Worm (Caenorhabditis elegans): ENCODE results near the gene bus-8A.

DNA sequence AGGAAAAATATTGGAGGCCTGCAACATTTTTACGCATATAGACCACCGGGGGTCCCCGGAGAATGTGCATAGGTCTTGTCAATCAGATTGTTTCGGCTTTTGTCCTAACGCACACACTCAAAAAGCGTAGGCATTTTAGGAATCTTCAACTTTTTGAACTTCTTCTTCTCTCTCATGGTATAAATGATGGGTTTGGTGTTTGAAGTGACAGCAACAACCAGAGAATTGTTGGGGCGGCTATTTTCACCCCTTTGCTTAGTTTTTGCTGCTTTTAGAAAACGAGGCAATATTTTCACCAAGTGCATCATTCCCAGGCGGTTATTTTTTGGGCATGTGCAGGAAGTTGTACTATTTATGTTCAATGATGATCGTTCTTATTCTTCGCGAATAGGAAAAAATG, 41.0 kb upstream of the bus-8A start:
- no peak for TF ChIP-seq lin-15B (tag; optimal IDR thresholded peaks at IDR 0.05)
- TF ChIP-seq unc-130 (tag; optimal IDR thresholded peaks at IDR 0.05) = no peak
- no peak for TF ChIP-seq ztf-11 (tag; optimal IDR thresholded peaks at IDR 0.05)
- no peak for TF ChIP-seq sup-37 (GFP tag; optimal IDR thresholded peaks at IDR 0.05)

All from whole organism, L1 larva.